Worm (Caenorhabditis elegans) whole organism, late embryonic: ENCODE data around the gene alh-1.

Source experiments
- hlh-8 ChIP-seq: sonication (generic microtip); optimal IDR thresholded peaks from 2 replicates; lab custom pipeline; 2016; ENCODE audit warnings: missing genotype, missing genetic modification characterization, missing compliant biosample characterization
- nhr-11 ChIP-seq: fragments of 150-350 bp; optimal IDR thresholded peaks from 2 replicates; lab custom pipeline; 2014; ENCODE audit warnings: missing biosample characterization, missing genetic modification characterization
- pha-4 ChIP-seq: fragments of 150-350 bp; optimal IDR thresholded peaks from 2 replicates; lab custom pipeline; 2018; ENCODE audit warnings: missing biosample characterization, missing genetic modification reagents, missing genetic modification characterization
- rnt-1 ChIP-seq: sonication (generic microtip); optimal IDR thresholded peaks from 2 replicates; lab custom pipeline; 2016; ENCODE audit warnings: missing genetic modification characterization, missing compliant biosample characterization
- sox-2 ChIP-seq: fragments of 200-800 bp; sonication (Bioruptor generic); IDR thresholded peaks from 2 replicates; pipeline ENCODE4 v1.3.6; 2022; ENCODE audit warnings: missing genetic modification reagents, missing genetic modification characterization, missing compliant biosample characterization

DNA sequence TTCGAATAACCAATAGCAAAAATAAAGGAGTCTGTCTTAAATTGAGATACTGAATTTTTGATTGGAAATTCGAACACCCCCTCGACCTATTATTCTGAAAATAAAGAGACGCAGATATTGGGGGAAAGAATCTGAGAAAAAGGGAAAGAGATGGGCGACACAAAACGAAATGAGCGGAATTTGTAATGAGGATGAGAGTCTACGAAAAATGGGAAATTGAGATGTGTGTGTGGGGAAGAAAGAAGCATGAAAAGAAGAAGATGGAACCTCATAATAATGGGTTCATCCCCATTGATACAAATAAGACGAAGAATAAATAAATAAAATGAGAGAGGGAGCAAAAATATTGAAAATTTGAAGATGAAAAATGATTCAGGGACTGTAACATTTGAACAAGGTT, 8.0 kb downstream of the alh-1 start, which contains the start of gene cah-1:
- TF ChIP-seq sox-2 (GFP tag; lab: Robert Waterston, UW), result no peak
- TF ChIP-seq pha-4 (tag; lab: Kevin White, UChicago), result no peak
- no peak for TF ChIP-seq hlh-8
- TF ChIP-seq nhr-11 (tag; lab: Kevin White, UChicago), result no peak
- no peak for TF ChIP-seq rnt-1 (tag; lab: Kevin White, UChicago)
